Worm (Caenorhabditis elegans): ENCODE measurements around the gene math-5.

math-5 gene

ce11 chrII:1895278-1895677, 12.7 kb upstream of the math-5 start, which contains the start of gene C46F9.5:
Gene C46F9.5 (plus strand): TSS chrII:1895578.
- TF ChIP-seq ceh-45 (GFP tag; IDR thresholded peaks at IDR 0.05) (no peak), nhr-232 (tag; optimal IDR thresholded peaks at IDR 0.05) (no peak)

- no peak for TF ChIP-seq pqm-1 (tag; optimal IDR thresholded peaks at IDR 0.05)
- no peak for TF ChIP-seq pax-1 (tag; optimal IDR thresholded peaks at IDR 0.05)
- no peak for TF ChIP-seq mec-3 (tag; optimal IDR thresholded peaks at IDR 0.05; ENCODE audit: borderline replicate concordance)
- TF ChIP-seq C08G9.2 (tag; optimal IDR thresholded peaks at IDR 0.05) = no peak
- no peak for TF ChIP-seq eyg-1 (tag; optimal IDR thresholded peaks at IDR 0.05)
Observed at ce11 chrII:1893912-1894311, 11.3 kb upstream of the math-5 start, which contains the start of gene C16C4.1. Gene C16C4.1 (plus strand): TSS chrII:1894212.

ce11 chrII:1890682-1891081, 8.1 kb upstream of the math-5 start, which contains the start of gene math-9:
Gene math-9 (minus strand): TSS chrII:1890782.
- TF ChIP-seq ceh-30 (tag; optimal IDR thresholded peaks at IDR 0.05) (no peak), ama-1 (optimal IDR thresholded peaks at IDR 0.05) (no peak), sox-4 (tag; optimal IDR thresholded peaks at IDR 0.05) (no peak), pros-1 (tag; optimal IDR thresholded peaks at IDR 0.05) (no peak), odd-2 (tag; optimal IDR thresholded peaks at IDR 0.05) (no peak), elt-2 (tag; optimal IDR thresholded peaks at IDR 0.05) (no peak), hlh-8 (tag; optimal IDR thresholded peaks at IDR 0.05) (no peak), hlh-13 (GFP tag; optimal IDR thresholded peaks at IDR 0.05) (no peak), ceh-24 (tag; optimal IDR thresholded peaks at IDR 0.05) (no peak), pha-4 (tag; optimal IDR thresholded peaks at IDR 0.05) (no peak), ceh-22 (tag; optimal IDR thresholded peaks at IDR 0.05) (no peak), che-1 (tag; optimal IDR thresholded peaks at IDR 0.05) (no peak)

- no peak for TF ChIP-seq ceh-24 (tag; optimal IDR thresholded peaks at IDR 0.05)
- TF ChIP-seq ceh-45 (GFP tag; IDR thresholded peaks at IDR 0.05) = no peak
- TF ChIP-seq lim-6 (tag; optimal IDR thresholded peaks at IDR 0.05) = no peak
- no peak for TF ChIP-seq eyg-1 (tag; optimal IDR thresholded peaks at IDR 0.05)
- no peak for TF ChIP-seq ets-4 (tag; optimal IDR thresholded peaks at IDR 0.05)
- no peak for TF ChIP-seq pqm-1 (tag; optimal IDR thresholded peaks at IDR 0.05)
- no peak for TF ChIP-seq unc-86 (tag; optimal IDR thresholded peaks at IDR 0.05)
- no peak for TF ChIP-seq pha-4 (tag; optimal IDR thresholded peaks at IDR 0.05)
- no peak for TF ChIP-seq ama-1 (optimal IDR thresholded peaks at IDR 0.05)
- TF ChIP-seq fax-1 (tag; optimal IDR thresholded peaks at IDR 0.05) = no peak
- no peak for TF ChIP-seq pag-3 (tag; optimal IDR thresholded peaks at IDR 0.05; ENCODE audit: borderline replicate concordance)
- TF ChIP-seq che-1 (tag; optimal IDR thresholded peaks at IDR 0.05) = no peak
- no peak for TF ChIP-seq ceh-30 (tag; optimal IDR thresholded peaks at IDR 0.05)
- no peak for TF ChIP-seq sdc-2 (tag; optimal IDR thresholded peaks at IDR 0.05)
- no peak for TF ChIP-seq nhr-232 (tag; optimal IDR thresholded peaks at IDR 0.05)
- TF ChIP-seq fkh-6 (tag; optimal IDR thresholded peaks at IDR 0.05) = no peak
- TF ChIP-seq C08G9.2 (tag; optimal IDR thresholded peaks at IDR 0.05) = no peak
Observed at ce11 chrII:1889071-1889470, 6.5 kb upstream of the math-5 start, which contains the start of gene math-8. Gene math-8 (minus strand): TSS chrII:1889171.

- TF ChIP-seq ceh-14 (tag; optimal IDR thresholded peaks at IDR 0.05) = no peak
- no peak for TF ChIP-seq ceh-48 (tag; optimal IDR thresholded peaks at IDR 0.05)
- no peak for TF ChIP-seq nhr-11 (tag; optimal IDR thresholded peaks at IDR 0.05)
- no peak for TF ChIP-seq ceh-45 (GFP tag; IDR thresholded peaks at IDR 0.05)
- no peak for TF ChIP-seq zip-5 (tag; optimal IDR thresholded peaks at IDR 0.05)
- no peak for TF ChIP-seq pqm-1 (tag; optimal IDR thresholded peaks at IDR 0.05)
- TF ChIP-seq ahr-1 (tag; optimal IDR thresholded peaks at IDR 0.05) = no peak
- TF ChIP-seq ttx-3 (tag; optimal IDR thresholded peaks at IDR 0.05) = no peak
- TF ChIP-seq ceh-30 (tag; optimal IDR thresholded peaks at IDR 0.05) = no peak
- no peak for TF ChIP-seq K09A11.1 (tag; optimal IDR thresholded peaks at IDR 0.05; ENCODE audit: insufficient read depth)
- TF ChIP-seq F13H6.1 (tag; optimal IDR thresholded peaks at IDR 0.05) = no peak
- no peak for TF ChIP-seq pha-2 (tag; optimal IDR thresholded peaks at IDR 0.05)
- TF ChIP-seq ceh-34 (tag; optimal IDR thresholded peaks at IDR 0.05) = no peak
- TF ChIP-seq hlh-30 (tag; optimal IDR thresholded peaks at IDR 0.05; ENCODE audit: insufficient read depth) = no peak
- TF ChIP-seq odd-2 (tag; optimal IDR thresholded peaks at IDR 0.05) = no peak
- TF ChIP-seq syd-9 (tag; optimal IDR thresholded peaks at IDR 0.05) = no peak
Observed at ce11 chrII:1886379-1886778, 3.8 kb upstream of the math-5 start, which contains the start of gene math-7. Gene math-7 (minus strand): TSS chrII:1886479.

All from whole organism, late embryonic.